Fruit fly (Drosophila melanogaster) whole organism, prepupa: ENCODE measurements around the gene CG43774.

ENCODE experiments used
- Blimp-1 ChIP-seq: fragments of 200-800 bp; sonication (Bioruptor generic); optimal IDR thresholded peaks from 3 replicates; lab custom pipeline; 2017; ENCODE audit warnings: missing biosample characterization, missing genetic modification characterization, mild to moderate bottlenecking, moderate library complexity, missing genetic modification reagents
- CG10631 ChIP-seq: fragments of 200-800 bp; sonication (Bioruptor generic); optimal IDR thresholded peaks from 2 replicates; lab custom pipeline; 2016; ENCODE audit warnings: missing biosample characterization, missing genetic modification characterization
- CG10669 ChIP-seq: fragments of 200-800 bp; sonication (Bioruptor generic); optimal IDR thresholded peaks from 3 replicates; lab custom pipeline; 2018; ENCODE audit warnings: missing biosample characterization, mild to moderate bottlenecking, missing genetic modification characterization, moderate library complexity
- CG11294 ChIP-seq: fragments of 200-800 bp; sonication (Bioruptor generic); IDR thresholded peaks from 2 replicates; pipeline ENCODE4 v1.3.6; 2022; ENCODE audit warnings: missing biosample characterization, missing genetic modification characterization
- CG11762 ChIP-seq: fragments of 200-800 bp; sonication (Bioruptor generic); optimal IDR thresholded peaks from 3 replicates; lab custom pipeline; 2016; ENCODE audit warnings: missing biosample characterization, missing genetic modification characterization; ENCODE audit not compliant: insufficient read depth
- CG11902 ChIP-seq: fragments of 200-800 bp; sonication (Bioruptor generic); optimal IDR thresholded peaks from 3 replicates; lab custom pipeline; 2016; ENCODE audit warnings: missing biosample characterization, missing genetic modification characterization
- CG15336 ChIP-seq: fragments of 200-800 bp; sonication (Bioruptor generic); IDR thresholded peaks from 2 replicates; pipeline ENCODE4 v1.3.6; 2022; ENCODE audit warnings: missing biosample characterization, missing genetic modification characterization
- CG16779 ChIP-seq: fragments of 200-800 bp; sonication (Bioruptor generic); optimal IDR thresholded peaks from 3 replicates; lab custom pipeline; 2017; ENCODE audit warnings: missing biosample characterization, mild to moderate bottlenecking, missing genetic modification characterization
- CG3032 ChIP-seq: fragments of 200-800 bp; optimal IDR thresholded peaks from 2 replicates; lab custom pipeline; 2019; ENCODE audit warnings: missing biosample characterization, mild to moderate bottlenecking, missing genetic modification characterization, moderate library complexity
- CG3919 ChIP-seq: fragments of 200-800 bp; sonication (Bioruptor generic); optimal IDR thresholded peaks from 3 replicates; lab custom pipeline; 2016; ENCODE audit warnings: missing biosample characterization, missing genetic modification characterization
- CG4318 ChIP-seq: fragments of 200-800 bp; sonication (Bioruptor generic); optimal IDR thresholded peaks from 3 replicates; lab custom pipeline; 2017; ENCODE audit warnings: missing biosample characterization, mild to moderate bottlenecking, missing genetic modification characterization
- CG6163 ChIP-seq: fragments of 200-800 bp; sonication (Bioruptor generic); IDR thresholded peaks from 3 replicates; pipeline ENCODE4 v1.3.6; 2022; ENCODE audit warnings: missing biosample characterization, missing genetic modification characterization
- CG6792 ChIP-seq: fragments of 200-800 bp; sonication (Bioruptor generic); optimal IDR thresholded peaks from 3 replicates; lab custom pipeline; 2016; ENCODE audit warnings: missing biosample characterization, missing genetic modification characterization
- CG6808 ChIP-seq: fragments of 200-800 bp; sonication (Bioruptor generic); optimal IDR thresholded peaks from 3 replicates; lab custom pipeline; 2017; ENCODE audit warnings: missing biosample characterization, missing genetic modification characterization, mild to moderate bottlenecking, moderate library complexity, missing genetic modification reagents
- CG6854 ChIP-seq: fragments of 200-800 bp; sonication (Bioruptor generic); optimal IDR thresholded peaks from 2 replicates; lab custom pipeline; 2017; ENCODE audit warnings: missing biosample characterization, mild to moderate bottlenecking, missing genetic modification characterization
- CG8119 ChIP-seq: fragments of 200-800 bp; sonication (Bioruptor generic); IDR thresholded peaks from 3 replicates; pipeline ENCODE4 v1.3.6; 2022; ENCODE audit warnings: missing biosample characterization, missing genetic modification characterization
- CG9139 ChIP-seq: fragments of 200-800 bp; sonication (Bioruptor generic); optimal IDR thresholded peaks from 3 replicates; lab custom pipeline; 2017; ENCODE audit warnings: missing biosample characterization, mild to moderate bottlenecking, missing genetic modification characterization
- Eip75B ChIP-seq: fragments of 200-800 bp; sonication (Bioruptor generic); optimal IDR thresholded peaks from 3 replicates; lab custom pipeline; 2016; ENCODE audit warnings: missing biosample characterization, missing genetic modification characterization
- Eip78C ChIP-seq: fragments of 200-800 bp; sonication (Bioruptor generic); peaks from one replicate; lab custom pipeline; 2016; ENCODE audit warnings: missing biosample characterization, missing genetic modification characterization
- Ets96B ChIP-seq: fragments of 200-800 bp; optimal IDR thresholded peaks from 2 replicates; lab custom pipeline; 2019; ENCODE audit warnings: missing biosample characterization, mild to moderate bottlenecking, missing genetic modification characterization, moderate library complexity
- Gug ChIP-seq: fragments of 200-800 bp; sonication (Bioruptor generic); IDR thresholded peaks from 2 replicates; pipeline ENCODE4 v1.3.6; 2022; ENCODE audit warnings: missing biosample characterization, missing genetic modification characterization
- Hr38 ChIP-seq: sonication (Bioruptor generic); optimal IDR thresholded peaks from 2 replicates; lab custom pipeline; 2016; ENCODE audit warnings: missing biosample characterization, missing genetic modification characterization
- Hr4 ChIP-seq: fragments of 200-800 bp; sonication (Bioruptor generic); optimal IDR thresholded peaks from 3 replicates; lab custom pipeline; 2016; ENCODE audit warnings: missing biosample characterization, missing genetic modification characterization
- Lpt ChIP-seq: fragments of 200-800 bp; sonication (Bioruptor generic); optimal IDR thresholded peaks from 3 replicates; lab custom pipeline; 2016; ENCODE audit warnings: missing biosample characterization, missing genetic modification characterization
- Met ChIP-seq: fragments of 200-800 bp; sonication (Bioruptor generic); optimal IDR thresholded peaks from 3 replicates; lab custom pipeline; 2016; ENCODE audit warnings: missing biosample characterization, missing genetic modification characterization
- Smox ChIP-seq: fragments of 200-800 bp; sonication (Bioruptor generic); optimal IDR thresholded peaks from 3 replicates; lab custom pipeline; 2016; ENCODE audit warnings: missing biosample characterization, missing genetic modification characterization
- Sox102F ChIP-seq: fragments of 200-800 bp; sonication (Bioruptor generic); optimal IDR thresholded peaks from 2 replicates; lab custom pipeline; 2016; ENCODE audit warnings: missing biosample characterization, mild to moderate bottlenecking, missing genetic modification characterization
- Sox14 ChIP-seq: fragments of 200-800 bp; sonication (Bioruptor generic); optimal IDR thresholded peaks from 3 replicates; lab custom pipeline; 2016; ENCODE audit warnings: missing biosample characterization, missing genetic modification characterization
- Sox15 ChIP-seq: fragments of 200-800 bp; sonication (Bioruptor generic); optimal IDR thresholded peaks from 3 replicates; lab custom pipeline; 2016; ENCODE audit warnings: missing biosample characterization, missing genetic modification characterization
- achi ChIP-seq: fragments of 200-800 bp; sonication (Bioruptor generic); optimal IDR thresholded peaks from 3 replicates; lab custom pipeline; 2016; ENCODE audit warnings: missing biosample characterization, missing genetic modification characterization
- cyc ChIP-seq: fragments of 200-800 bp; sonication (Bioruptor generic); optimal IDR thresholded peaks from 3 replicates; lab custom pipeline; 2016; ENCODE audit warnings: missing biosample characterization, missing genetic modification characterization
- dac ChIP-seq: fragments of 200-800 bp; sonication (Bioruptor generic); optimal IDR thresholded peaks from 2 replicates; lab custom pipeline; 2017; ENCODE audit warnings: missing biosample characterization, mild to moderate bottlenecking, missing genetic modification characterization
- eg ChIP-seq: fragments of 200-800 bp; sonication (Bioruptor generic); IDR thresholded peaks from 3 replicates; pipeline ENCODE4 v1.3.6; 2022; ENCODE audit warnings: missing biosample characterization, missing genetic modification characterization
- esn ChIP-seq: fragments of 200-800 bp; sonication (Bioruptor generic); optimal IDR thresholded peaks from 2 replicates; lab custom pipeline; 2016; ENCODE audit warnings: missing biosample characterization, mild to moderate bottlenecking, missing genetic modification characterization, moderate library complexity
- fkh ChIP-seq: fragments of 200-800 bp; sonication (Bioruptor generic); optimal IDR thresholded peaks from 3 replicates; lab custom pipeline; 2017; ENCODE audit warnings: missing biosample characterization, mild to moderate bottlenecking, missing genetic modification characterization, moderate library complexity
- lz ChIP-seq: fragments of 200-800 bp; sonication (Bioruptor generic); optimal IDR thresholded peaks from 3 replicates; lab custom pipeline; 2016; ENCODE audit warnings: missing biosample characterization, missing genetic modification characterization
- net ChIP-seq: fragments of 200-800 bp; sonication (Bioruptor generic); optimal IDR thresholded peaks from 3 replicates; lab custom pipeline; 2016; ENCODE audit warnings: missing biosample characterization, missing genetic modification characterization
- pdm3 ChIP-seq: fragments of 200-800 bp; sonication (Bioruptor generic); optimal IDR thresholded peaks from 3 replicates; lab custom pipeline; 2016; ENCODE audit warnings: missing biosample characterization, missing genetic modification characterization
- salr ChIP-seq, 2 experiments: fragments of 200-800 bp; sonication (Bioruptor generic); optimal IDR thresholded peaks; 3 replicates each; lab custom pipeline; 2016 to 2018; ENCODE audit warnings: missing biosample characterization in 2 of 2, missing genetic modification characterization in 2 of 2, mild to moderate bottlenecking in 1 of 2
- ss ChIP-seq, 2 experiments: fragments of 200-800 bp; sonication (Bioruptor generic); optimal IDR thresholded peaks; 2 replicates in 1 of 2; 3 replicates in 1 of 2; lab custom pipeline; 2017 to 2018; ENCODE audit warnings: mild to moderate bottlenecking in 2 of 2, missing biosample characterization in 2 of 2, missing genetic modification characterization in 2 of 2, moderate library complexity in 1 of 2
- svp ChIP-seq: fragments of 200-800 bp; sonication (Bioruptor generic); peaks from one replicate; lab custom pipeline; 2016; ENCODE audit warnings: missing biosample characterization, missing genetic modification characterization
- topi ChIP-seq: fragments of 200-800 bp; sonication (Bioruptor generic); optimal IDR thresholded peaks from 3 replicates; lab custom pipeline; 2016; ENCODE audit warnings: missing biosample characterization, missing genetic modification characterization

CG43774 gene

DNA sequence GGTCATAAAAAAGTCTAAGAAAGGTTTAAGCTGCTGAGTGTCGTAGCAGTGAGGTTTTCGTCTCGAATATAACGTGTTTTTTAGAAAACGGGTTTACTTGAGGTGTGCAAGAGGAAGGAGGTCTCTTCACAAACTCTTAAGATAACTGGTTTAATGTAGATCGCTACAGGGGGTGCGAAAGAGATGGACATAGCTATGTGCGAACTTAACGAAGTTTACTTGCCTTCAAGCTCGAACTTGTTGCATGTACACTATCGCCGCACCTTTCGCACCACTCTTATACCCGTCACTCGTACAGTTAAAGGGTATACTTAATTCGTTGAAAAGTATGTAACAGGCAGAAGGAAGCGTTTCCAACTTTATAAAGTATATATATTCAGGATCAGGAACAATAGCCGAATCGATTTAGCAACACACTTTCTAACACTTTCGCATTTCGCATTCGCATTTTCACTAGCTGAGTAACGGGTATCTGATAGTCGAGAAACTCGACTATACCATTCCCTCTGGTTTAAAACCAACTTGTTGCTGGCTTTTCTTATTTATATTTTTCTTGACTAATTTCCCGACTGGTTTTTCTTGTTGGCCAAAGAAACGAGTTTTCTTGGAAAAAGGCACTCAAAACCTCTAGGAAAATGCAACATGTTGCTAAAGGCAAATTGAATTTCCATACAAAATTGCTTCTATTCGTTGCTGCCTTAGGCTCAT, 21.9 kb downstream of the CG43774 start (continued):
- TF ChIP-seq Ets96B (peak; percentile 72), Hr38 (peak; percentile 57), Hr4 (peak; percentile 98), Blimp-1 (no peak), Sox15 (GFP tag; lab: Kevin White, UChicago) (no peak), CG6792 (GFP tag; lab: Kevin White, UChicago) (peak; percentile 38), pdm3 (GFP tag; lab: Kevin White, UChicago) (peak; percentile 88), CG15336 (GFP tag; lab: Robert Waterston, UW) (peak; percentile 98), svp (GFP tag; lab: Kevin White, UChicago) (peak; percentile 69), CG6808 (GFP tag; lab: Kevin White, UChicago) (peak; percentile 59), Sox102F (GFP tag; lab: Kevin White, UChicago) (peak; percentile 20), Smox (GFP tag; lab: Kevin White, UChicago) (no peak), Gug (peak; percentile 96), achi (GFP tag; lab: Kevin White, UChicago) (peak; percentile 88), cyc (GFP tag; lab: Kevin White, UChicago) (peak; percentile 51), CG11762 (GFP tag; lab: Kevin White, UChicago) (peak; percentile 74), CG11902 (no peak)

dm6 chr2L:4031203-4032096, 23.0 kb downstream of the CG43774 start, which contains the start of gene ed:
Gene ed (plus strand): TSS chr2L:4031377.
- peak; percentile 37 for TF ChIP-seq Eip75B (GFP tag; lab: Kevin White, UChicago)
- TF ChIP-seq CG9139 (GFP tag; lab: Kevin White, UChicago) = no peak
- TF ChIP-seq Blimp-1 = no peak
- no peak for TF ChIP-seq CG4318 (GFP tag; lab: Kevin White, UChicago)
- peak; percentile 16 for TF ChIP-seq CG6808 (GFP tag; lab: Kevin White, UChicago)
- TF ChIP-seq fkh (GFP tag; lab: Kevin White, UChicago) = peak; percentile 78
- peak; percentile 12; the same call in 1 of the 3 replicates for TF ChIP-seq eg
- TF ChIP-seq Sox14 = peak; percentile 27
- TF ChIP-seq net = no peak
- no peak for TF ChIP-seq CG10631 (GFP tag; lab: Kevin White, UChicago)
- no peak for TF ChIP-seq ss (GFP tag; optimal IDR thresholded peaks at IDR 0.05; lab: Kevin White, UChicago)
- no peak for TF ChIP-seq CG3919
- TF ChIP-seq Eip78C = peak; percentile 20
- TF ChIP-seq svp (GFP tag; lab: Kevin White, UChicago) = peak; percentile 70
- TF ChIP-seq CG11294 (GFP tag; lab: Robert Waterston, UW) = no peak
- TF ChIP-seq Gug = no peak
- no peak for TF ChIP-seq CG6792 (GFP tag; lab: Kevin White, UChicago)
- TF ChIP-seq CG6163 (GFP tag; lab: Robert Waterston, UW) = peak; percentile 58; the same call in 2 of the 3 replicates
- TF ChIP-seq CG16779 (tag; lab: Kevin White, UChicago) = no peak
- TF ChIP-seq CG10669 (GFP tag; lab: Kevin White, UChicago) = no peak
- no peak for TF ChIP-seq Met (GFP tag; lab: Kevin White, UChicago)
- no peak for TF ChIP-seq CG3032 (tag; lab: Kevin White, UChicago)
- TF ChIP-seq CG6854 (GFP tag; lab: Kevin White, UChicago) = no peak

DNA sequence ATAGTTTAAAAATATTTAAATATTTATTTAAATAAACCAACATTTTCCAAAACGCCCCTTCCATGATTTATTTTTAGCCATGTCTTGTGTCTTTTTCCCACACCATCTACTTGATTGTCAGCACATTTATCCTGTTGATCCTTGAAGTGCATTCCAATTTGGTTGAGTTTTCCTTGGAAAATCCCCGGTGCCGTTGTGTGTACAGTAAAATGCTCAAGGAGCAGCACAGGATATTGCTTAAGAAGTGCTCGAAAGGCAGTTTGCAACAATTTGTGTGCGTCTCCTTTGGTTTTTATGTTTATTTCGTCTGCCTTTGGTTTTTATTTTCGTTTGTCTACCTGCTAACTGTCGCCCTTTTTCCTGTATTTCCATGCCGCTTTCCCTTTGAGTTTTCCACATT, 25.8 kb downstream of the CG43774 start:
- TF ChIP-seq CG15336 (GFP tag; lab: Robert Waterston, UW) (no peak), ss (GFP tag; optimal IDR thresholded peaks at IDR 0.05; lab: Kevin White, UChicago) (no peak), svp (GFP tag; lab: Kevin White, UChicago) (no peak), lz (no peak), CG6792 (GFP tag; lab: Kevin White, UChicago) (no peak), esn (GFP tag; lab: Kevin White, UChicago) (no peak), salr (GFP tag; optimal IDR thresholded peaks at IDR 0.05; lab: Kevin White, UChicago) (no peak), CG10631 (GFP tag; lab: Kevin White, UChicago) (no peak), dac (GFP tag; lab: Kevin White, UChicago) (no peak), CG8119 (GFP tag; lab: Robert Waterston, UW) (no peak), Lpt (GFP tag; lab: Kevin White, UChicago) (no peak), topi (GFP tag; lab: Kevin White, UChicago) (no peak)
